Worm (Caenorhabditis elegans) whole organism, mixed stage, embryonic: Measurements from ENCODE around the gene chil-14.

Experiments used
- M03D4.4 ChIP-seq: sonication (generic microtip); optimal IDR thresholded peaks from 2 replicates; lab custom pipeline; 2017; ENCODE audit warnings: mild to moderate bottlenecking, missing genetic modification characterization, missing compliant biosample characterization
- bed-3 ChIP-seq: fragments of 200-800 bp; sonication (Bioruptor generic); optimal IDR thresholded peaks from 3 replicates; lab custom pipeline; 2018; ENCODE audit warnings: mild to moderate bottlenecking, missing genetic modification characterization, moderate library complexity, missing compliant biosample characterization
- blmp-1 ChIP-seq: fragments of 150-350 bp; optimal IDR thresholded peaks from 2 replicates; lab custom pipeline; 2014; ENCODE audit warnings: missing biosample characterization, missing genetic modification characterization
- ceh-39 ChIP-seq: fragments of 150-350 bp; optimal IDR thresholded peaks from 2 replicates; lab custom pipeline; 2014; ENCODE audit warnings: missing biosample characterization, missing genetic modification characterization
- ces-1 ChIP-seq: fragments of 150-350 bp; optimal IDR thresholded peaks from 2 replicates; lab custom pipeline; 2014; ENCODE audit warnings: missing biosample characterization, missing genetic modification reagents, missing genetic modification characterization
- cnd-1 ChIP-seq: fragments of 200-800 bp; sonication (Bioruptor generic); optimal IDR thresholded peaks from 2 replicates; lab custom pipeline; 2018; ENCODE audit warnings: mild to moderate bottlenecking, missing genetic modification characterization, missing compliant biosample characterization
- drap-1 ChIP-seq: fragments of 200-800 bp; sonication (Bioruptor generic); optimal IDR thresholded peaks from 3 replicates; lab custom pipeline; 2018; ENCODE audit warnings: mild to moderate bottlenecking, missing genetic modification characterization, missing compliant biosample characterization
- elt-1 ChIP-seq: sonication (generic microtip); optimal IDR thresholded peaks from 2 replicates; lab custom pipeline; 2017; ENCODE audit warnings: missing genetic modification characterization, mild to moderate bottlenecking, missing compliant biosample characterization, antibody characterized with exemption, moderate library complexity, borderline replicate concordance; ENCODE audit not compliant: insufficient read depth
- elt-3 ChIP-seq: fragments of 150-350 bp; optimal IDR thresholded peaks from 2 replicates; lab custom pipeline; 2014; ENCODE audit warnings: missing biosample characterization, missing genetic modification characterization
- flh-1 ChIP-seq: fragments of 200-800 bp; sonication (Bioruptor generic); optimal IDR thresholded peaks from 2 replicates; lab custom pipeline; 2018; ENCODE audit warnings: mild to moderate bottlenecking, missing genetic modification characterization, moderate library complexity, missing compliant biosample characterization
- ham-2 ChIP-seq: fragments of 200-800 bp; sonication (Bioruptor generic); optimal IDR thresholded peaks from 2 replicates; lab custom pipeline; 2018; ENCODE audit warnings: mild to moderate bottlenecking, missing genetic modification characterization, missing compliant biosample characterization
- hlh-1 ChIP-seq: fragments of 150-350 bp; optimal IDR thresholded peaks from 2 replicates; lab custom pipeline; 2014; ENCODE audit warnings: missing biosample characterization, missing genetic modification reagents, missing genetic modification characterization
- lin-13 ChIP-seq: fragments of 150-350 bp; optimal IDR thresholded peaks from 2 replicates; lab custom pipeline; 2014; ENCODE audit warnings: missing biosample characterization, missing genetic modification characterization
- lin-32 ChIP-seq: fragments of 200-800 bp; sonication (Bioruptor generic); optimal IDR thresholded peaks from 2 replicates; lab custom pipeline; 2018; ENCODE audit warnings: mild to moderate bottlenecking, missing genetic modification characterization, missing compliant biosample characterization
- lsy-2 ChIP-seq: fragments of 150-350 bp; optimal IDR thresholded peaks from 2 replicates; lab custom pipeline; 2014; ENCODE audit warnings: missing biosample characterization, missing genetic modification characterization
- mab-5 ChIP-seq: fragments of 150-350 bp; optimal IDR thresholded peaks from 2 replicates; lab custom pipeline; 2014; ENCODE audit warnings: missing biosample characterization, missing genetic modification characterization
- mep-1 ChIP-seq: fragments of 150-350 bp; optimal IDR thresholded peaks from 2 replicates; lab custom pipeline; 2017; ENCODE audit warnings: missing biosample characterization, missing genetic modification reagents, missing genetic modification characterization, inconsistent platforms
- mls-2 ChIP-seq: sonication (generic microtip); optimal IDR thresholded peaks from 2 replicates; lab custom pipeline; 2016; ENCODE audit warnings: mild to moderate bottlenecking, missing genetic modification characterization, moderate library complexity, missing compliant biosample characterization
- nhr-12 ChIP-seq: fragments of 150-350 bp; optimal IDR thresholded peaks from 2 replicates; lab custom pipeline; 2014; ENCODE audit warnings: missing biosample characterization, missing genetic modification characterization
- nhr-2 ChIP-seq: fragments of 150-350 bp; optimal IDR thresholded peaks from 2 replicates; lab custom pipeline; 2014; ENCODE audit warnings: missing biosample characterization, missing genetic modification characterization
- nhr-237 ChIP-seq: fragments of 150-350 bp; optimal IDR thresholded peaks from 2 replicates; lab custom pipeline; 2014; ENCODE audit warnings: missing biosample characterization, missing genetic modification characterization
- nhr-28 ChIP-seq: fragments of 150-350 bp; optimal IDR thresholded peaks from 2 replicates; lab custom pipeline; 2014; ENCODE audit warnings: missing biosample characterization, missing genetic modification characterization
- nhr-76 ChIP-seq: sonication (generic microtip); optimal IDR thresholded peaks from 2 replicates; lab custom pipeline; 2017; ENCODE audit warnings: missing biosample characterization, missing genetic modification characterization
- pha-4 ChIP-seq: fragments of 150-350 bp; optimal IDR thresholded peaks from 2 replicates; lab custom pipeline; 2018; ENCODE audit warnings: missing biosample characterization, missing genetic modification reagents, missing genetic modification characterization
- snpc-4 ChIP-seq: fragments of 150-350 bp; optimal IDR thresholded peaks from 2 replicates; lab custom pipeline; 2014; ENCODE audit warnings: missing biosample characterization, missing genetic modification characterization
- sptf-1 ChIP-seq: sonication (generic microtip); optimal IDR thresholded peaks from 2 replicates; lab custom pipeline; 2017; ENCODE audit warnings: mild to moderate bottlenecking, missing genetic modification characterization, moderate library complexity, missing compliant biosample characterization
- tbx-8 ChIP-seq: fragments of 200-800 bp; sonication (Bioruptor generic); optimal IDR thresholded peaks from 2 replicates; lab custom pipeline; 2018; ENCODE audit warnings: mild to moderate bottlenecking, missing genetic modification characterization, moderate library complexity, missing compliant biosample characterization
- unc-120 ChIP-seq: sonication (generic microtip); optimal IDR thresholded peaks from 2 replicates; lab custom pipeline; 2017; ENCODE audit warnings: missing genetic modification characterization, missing compliant biosample characterization; ENCODE audit not compliant: poor library complexity, severe bottlenecking
- unc-39 ChIP-seq: fragments of 150-350 bp; optimal IDR thresholded peaks from 2 replicates; lab custom pipeline; 2014; ENCODE audit warnings: missing biosample characterization, missing genetic modification characterization
- unc-62 ChIP-seq: fragments of 150-350 bp; optimal IDR thresholded peaks from 2 replicates; lab custom pipeline; 2014; ENCODE audit warnings: missing biosample characterization, missing genetic modification reagents, missing genetic modification characterization
- zip-8 ChIP-seq: fragments of 150-350 bp; optimal IDR thresholded peaks from 2 replicates; lab custom pipeline; 2014; ENCODE audit warnings: missing biosample characterization, missing genetic modification characterization

chil-14 gene

ce11 chrV:1466949-1467348 is 12.1 kb downstream of the chil-14 start:
- TF ChIP-seq unc-120 (tag; lab: Kevin White, UChicago) (peak; percentile 23), elt-1 (no peak)

- TF ChIP-seq flh-1 (GFP tag; lab: Kevin White, UChicago) (no peak), elt-3 (tag; lab: Kevin White, UChicago) (no peak), nhr-12 (no peak), lin-32 (GFP tag; lab: Kevin White, UChicago) (no peak), elt-1 (no peak), M03D4.4 (tag; lab: Kevin White, UChicago) (no peak), ceh-39 (no peak), lin-13 (tag; lab: Kevin White, UChicago) (no peak), tbx-8 (GFP tag; lab: Kevin White, UChicago) (no peak), lsy-2 (tag; lab: Kevin White, UChicago) (no peak), pha-4 (no peak), ces-1 (no peak), mep-1 (tag; lab: Kevin White, UChicago) (no peak), cnd-1 (tag; lab: Kevin White, UChicago) (no peak), blmp-1 (no peak), nhr-28 (tag; lab: Kevin White, UChicago) (no peak), drap-1 (no peak), bed-3 (GFP tag; lab: Kevin White, UChicago) (no peak)
- TF ChIP-seq, all 35 proteins: peak for 0
These were observed 12.6 kb downstream of the chil-14 start, which contains the start of gene gid-8 for ce11 chrV:1467444-1467843. gid-8 (plus strand) TSS chrV:1467744.

- TF ChIP-seq zip-8 (no peak), lsy-2 (tag; lab: Kevin White, UChicago) (no peak), cnd-1 (tag; lab: Kevin White, UChicago) (no peak), flh-1 (GFP tag; lab: Kevin White, UChicago) (no peak)
- TF ChIP-seq, all 35 proteins: peak for 0
These were observed 14.0 kb downstream of the chil-14 start for ce11 chrV:1468905-1469304.

ce11 chrV:1471078-1471969 is 16.5 kb downstream of the chil-14 start:
- peak; percentile 80 for TF ChIP-seq ces-1
- peak; percentile 32 for TF ChIP-seq pha-4
- TF ChIP-seq unc-62: peak; percentile 23
- TF ChIP-seq lsy-2 (tag; lab: Kevin White, UChicago): peak; percentile 47
- TF ChIP-seq unc-120 (tag; lab: Kevin White, UChicago): peak; percentile 64
- TF ChIP-seq flh-1 (GFP tag; lab: Kevin White, UChicago): no peak
- TF ChIP-seq mep-1 (tag; lab: Kevin White, UChicago): peak; percentile 64
- TF ChIP-seq hlh-1 (tag; lab: Kevin White, UChicago): peak; percentile 95
- no peak for TF ChIP-seq ham-2 (GFP tag; lab: Kevin White, UChicago)
- peak; percentile 10 for TF ChIP-seq nhr-237

ce11 chrV:1471977-1472376 is 17.1 kb downstream of the chil-14 start:
- TF ChIP-seq nhr-76: no peak
- TF ChIP-seq nhr-28 (tag; lab: Kevin White, UChicago): no peak
- no peak for TF ChIP-seq elt-3 (tag; lab: Kevin White, UChicago)
- TF ChIP-seq bed-3 (GFP tag; lab: Kevin White, UChicago): no peak
- TF ChIP-seq sptf-1: no peak
- no peak for TF ChIP-seq tbx-8 (GFP tag; lab: Kevin White, UChicago)
- TF ChIP-seq unc-62: no peak
- TF ChIP-seq flh-1 (GFP tag; lab: Kevin White, UChicago): no peak
- no peak for TF ChIP-seq hlh-1 (tag; lab: Kevin White, UChicago)
- no peak for TF ChIP-seq lin-32 (GFP tag; lab: Kevin White, UChicago)
- no peak for TF ChIP-seq nhr-2 (tag; lab: Kevin White, UChicago)
- no peak for TF ChIP-seq zip-8
- TF ChIP-seq nhr-237: no peak
- TF ChIP-seq unc-120 (tag; lab: Kevin White, UChicago): no peak
- no peak for TF ChIP-seq pha-4
- no peak for TF ChIP-seq mls-2 (tag; lab: Kevin White, UChicago)
- TF ChIP-seq mab-5 (tag; lab: Kevin White, UChicago): no peak
- no peak for TF ChIP-seq unc-39
- TF ChIP-seq snpc-4 (tag; lab: Kevin White, UChicago): no peak
